Fruit fly (Drosophila melanogaster): ENCODE results near the gene CG34316.

CG34316 gene

DNA sequence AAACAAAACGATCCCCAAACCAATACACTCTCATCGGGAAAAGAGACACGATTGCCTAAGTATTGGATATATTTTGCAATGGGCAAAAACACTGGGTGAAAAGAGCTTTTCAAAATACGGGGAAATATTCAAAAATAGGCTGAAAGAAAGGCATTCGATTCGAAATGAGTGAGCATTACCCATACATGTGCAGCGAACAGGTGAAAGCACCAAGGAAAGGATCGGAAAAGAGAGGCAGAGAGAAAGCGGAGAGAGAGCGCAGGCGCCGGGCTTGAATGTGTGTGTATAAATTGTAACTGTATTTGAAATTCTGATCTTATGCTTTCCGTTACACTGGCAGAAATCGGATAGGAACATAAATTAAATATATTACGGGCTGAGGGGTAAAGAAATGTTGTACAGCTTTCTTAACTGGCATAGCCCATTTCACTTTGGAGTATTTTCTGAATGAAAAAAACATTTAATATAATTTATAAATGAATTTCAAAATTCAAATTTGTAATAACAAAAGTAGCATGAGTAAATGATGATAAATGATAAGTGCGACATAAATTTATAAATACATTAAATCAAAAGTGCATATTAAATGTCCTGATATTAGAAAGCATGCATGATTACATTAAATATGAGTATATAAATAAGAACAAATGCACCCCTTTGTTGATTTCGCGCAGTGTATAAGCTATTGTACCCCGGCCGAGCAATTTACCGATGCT lies 50.4 kb downstream of the CG34316 start (continued):
- TF ChIP-seq CG18476 (GFP tag; optimal IDR thresholded peaks at IDR 0.05), result peak; percentile 42
- peak; percentile 65 for TF ChIP-seq NfI (GFP tag; optimal IDR thresholded peaks at IDR 0.05)
- peak; percentile 48 for TF ChIP-seq CG17359 (tag; optimal IDR thresholded peaks at IDR 0.05)
- peak; percentile 89 for TF ChIP-seq phol (tag; optimal IDR thresholded peaks at IDR 0.05)
- 0 out of 2 replicates have a peak, but pooled peaks have one; percentile 33 for TF ChIP-seq ranshi (GFP tag; IDR thresholded peaks at IDR 0.05)
- peak; percentile 47 for TF ChIP-seq CG18599 (GFP tag; optimal IDR thresholded peaks at IDR 0.05)
- peak; percentile 51 for TF ChIP-seq CG17385 (GFP tag; optimal IDR thresholded peaks at IDR 0.05)
- no peak for TF ChIP-seq Fer2 (tag; optimal IDR thresholded peaks at IDR 0.05)
- peak; percentile 91 for TF ChIP-seq sens (GFP tag)
- TF ChIP-seq CG6654 (GFP tag; optimal IDR thresholded peaks at IDR 0.05), result peak; percentile 54
- no peak for TF ChIP-seq CG6272 (GFP tag; IDR thresholded peaks at IDR 0.05)
- TF ChIP-seq CG17361 (GFP tag; IDR thresholded peaks at IDR 0.05), result peak; percentile 95
- TF ChIP-seq gsb-n (tag; optimal IDR thresholded peaks at IDR 0.05), result peak; percentile 74
- peak; percentile 40 for TF ChIP-seq BtbVII (GFP tag; optimal IDR thresholded peaks at IDR 0.05)
- TF ChIP-seq sd (tag; optimal IDR thresholded peaks at IDR 0.05), result no peak
- no peak for TF ChIP-seq disco-r (GFP tag; optimal IDR thresholded peaks at IDR 0.05)
- no peak for TF ChIP-seq pan (optimal IDR thresholded peaks at IDR 0.05)
- peak in 1 of 2 experiments; percentile 12 for TF ChIP-seq pan (GFP tag; optimal IDR thresholded peaks at IDR 0.05 in 1 of 2, IDR thresholded peaks at IDR 0.05 in 1 of 2)
- peak; percentile 14 for TF ChIP-seq yki (optimal IDR thresholded peaks at IDR 0.05)
- TF ChIP-seq CG11696 (GFP tag; IDR thresholded peaks at IDR 0.05), result no peak
- TF ChIP-seq E2f2 (GFP tag; IDR thresholded peaks at IDR 0.05), result peak; percentile 38; the same call in 1 of the 2 replicates
- no peak for TF ChIP-seq CG11456 (GFP tag; IDR thresholded peaks at IDR 0.05)
- peak; percentile 80 for TF ChIP-seq CG13775 (GFP tag; optimal IDR thresholded peaks at IDR 0.05)
- TF ChIP-seq CG6813 (GFP tag; optimal IDR thresholded peaks at IDR 0.05), result peak; percentile 33
- TF ChIP-seq cato (GFP tag; optimal IDR thresholded peaks at IDR 0.05; ENCODE audit: borderline replicate concordance), result peak; percentile 56
- peak; percentile 62 for TF ChIP-seq CG6254 (GFP tag; optimal IDR thresholded peaks at IDR 0.05)
- peak; percentile 75 for TF ChIP-seq CG2875 (GFP tag; optimal IDR thresholded peaks at IDR 0.05)
- no peak for TF ChIP-seq CG7357 (GFP tag; IDR thresholded peaks at IDR 0.05)
- TF ChIP-seq CG15073 (GFP tag; optimal IDR thresholded peaks at IDR 0.05), result peak; percentile 31
- peak; percentile 53 for TF ChIP-seq CG12942 (GFP tag; optimal IDR thresholded peaks at IDR 0.05)
- TF ChIP-seq Mes4 (GFP tag; optimal IDR thresholded peaks at IDR 0.05), result peak; percentile 30
- peak; percentile 49 for TF ChIP-seq Nf-YB (GFP tag; optimal IDR thresholded peaks at IDR 0.05)
- peak; percentile 64 for TF ChIP-seq cg (GFP tag; optimal IDR thresholded peaks at IDR 0.05)
- peak; percentile 90 for TF ChIP-seq nmo (GFP tag; optimal IDR thresholded peaks at IDR 0.05)
- TF ChIP-seq Drgx (GFP tag; IDR thresholded peaks at IDR 0.05), result peak; percentile 38; the same call in 1 of the 2 replicates
- no peak for TF ChIP-seq pb (GFP tag; optimal IDR thresholded peaks at IDR 0.05)
- peak; percentile 38 for TF ChIP-seq HLH3B (GFP tag; IDR thresholded peaks at IDR 0.05)
- TF ChIP-seq crp (GFP tag; optimal IDR thresholded peaks at IDR 0.05), result peak in 1 of 2 experiments; percentile 2
- peak; percentile 92 for TF ChIP-seq CG18262 (tag; optimal IDR thresholded peaks at IDR 0.05)
- TF ChIP-seq CG9215 (GFP tag; IDR thresholded peaks at IDR 0.05), result no peak; the same call in 1 of the 2 replicates
- peak; percentile 83 for TF ChIP-seq Hr3 (GFP tag; optimal IDR thresholded peaks at IDR 0.05)
- peak; percentile 80 for TF ChIP-seq grau (tag; optimal IDR thresholded peaks at IDR 0.05)
- TF ChIP-seq CG17829 (tag; optimal IDR thresholded peaks at IDR 0.05), result peak; percentile 76
- TF ChIP-seq D19B (GFP tag; optimal IDR thresholded peaks at IDR 0.05), result peak; percentile 8
- peak; percentile 69 for TF ChIP-seq nerfin-1 (tag; optimal IDR thresholded peaks at IDR 0.05)
- peak; percentile 73 for TF ChIP-seq D19A (tag; optimal IDR thresholded peaks at IDR 0.05)
- TF ChIP-seq amos (GFP tag; IDR thresholded peaks at IDR 0.05; ENCODE audit: partially characterized antibody), result no peak
- TF ChIP-seq CG14667 (GFP tag; IDR thresholded peaks at IDR 0.05), result peak; percentile 35; the same call in 1 of the 2 replicates
- peak; percentile 28; the same call in 1 of the 2 replicates for TF ChIP-seq wor (GFP tag; IDR thresholded peaks at IDR 0.05)

Measured in whole organism, embryonic.